ENCODE assay signal across 4 worm cellular contexts in genomic region chrIV:14224912-14225311, ce11.
TF ChIP-seq lines count a peak whose summit lies in the region.

No protein-coding gene starts in this region.

TF ChIP-seq in whole organism, L2 larva, 48 proteins besides CTCF, POLR2A, EP300 and RAD21:
- no peak for TF ChIP-seq lsy-2 (tag; optimal IDR thresholded peaks at IDR 0.05; lab: Kevin White, UChicago)
- TF ChIP-seq ztf-1 (GFP tag; conservative IDR thresholded peaks at IDR 0.05; lab: Robert Waterston, UW): no peak
- TF ChIP-seq lin-13 (GFP tag; optimal IDR thresholded peaks at IDR 0.05; lab: Kevin White, UChicago): peak; percentile 28
- peak; percentile 43 for TF ChIP-seq unc-55 (GFP tag; optimal IDR thresholded peaks at IDR 0.05; lab: Kevin White, UChicago)
- TF ChIP-seq gmeb-1 (tag; optimal IDR thresholded peaks at IDR 0.05; lab: Kevin White, UChicago): peak; percentile 21
- no peak for TF ChIP-seq ceh-82 (tag; optimal IDR thresholded peaks at IDR 0.05; lab: Kevin White, UChicago)
- peak; percentile 23 for TF ChIP-seq F13H6.1 (tag; optimal IDR thresholded peaks at IDR 0.05; lab: Kevin White, UChicago)
- TF ChIP-seq sma-3 (GFP tag; optimal IDR thresholded peaks at IDR 0.05; lab: Kevin White, UChicago): peak; percentile 43
- TF ChIP-seq nhr-129 (tag; optimal IDR thresholded peaks at IDR 0.05; lab: Kevin White, UChicago): peak; percentile 85
- peak; percentile 24 for TF ChIP-seq snpc-4 (tag; optimal IDR thresholded peaks at IDR 0.05; lab: Kevin White, UChicago)
- TF ChIP-seq elt-3 (tag; optimal IDR thresholded peaks at IDR 0.05; lab: Kevin White, UChicago): no peak
- TF ChIP-seq crh-2 (tag; optimal IDR thresholded peaks at IDR 0.05; lab: Kevin White, UChicago): peak; percentile 24
- peak; percentile 2 for TF ChIP-seq lin-11 (tag; optimal IDR thresholded peaks at IDR 0.05; lab: Kevin White, UChicago)
- TF ChIP-seq sma-9 (GFP tag; optimal IDR thresholded peaks at IDR 0.05; lab: Kevin White, UChicago): peak; percentile 32
- no peak for TF ChIP-seq sma-9 (tag; optimal IDR thresholded peaks at IDR 0.05; lab: Kevin White, UChicago)

TF ChIP-seq in whole organism, L4 larva, 104 proteins besides CTCF, POLR2A, EP300 and RAD21 (continues in another document):
- TF ChIP-seq saeg-2 (GFP tag; IDR thresholded peaks at IDR 0.05; lab: Robert Waterston, UW) (no peak), ceh-82 (tag; optimal IDR thresholded peaks at IDR 0.05; lab: Kevin White, UChicago) (no peak), ceh-44 (GFP tag; IDR thresholded peaks at IDR 0.05; lab: Robert Waterston, UW) (peak; percentile 84), hlh-11 (tag; optimal IDR thresholded peaks at IDR 0.05; lab: Kevin White, UChicago) (no peak), ctbp-1 (GFP tag; IDR thresholded peaks at IDR 0.05; lab: Robert Waterston, UW) (no peak; the same call in 1 of the 2 replicates), arid-1 (GFP tag; conservative IDR thresholded peaks at IDR 0.05; lab: Robert Waterston, UW) (peak; percentile 91), unc-39 (tag; optimal IDR thresholded peaks at IDR 0.05; lab: Kevin White, UChicago) (no peak), F10B5.3 (tag; optimal IDR thresholded peaks at IDR 0.05; lab: Kevin White, UChicago) (no peak), T26A8.4 (GFP tag; IDR thresholded peaks at IDR 0.05; lab: Robert Waterston, UW) (no peak), nhr-102 (tag; optimal IDR thresholded peaks at IDR 0.05; lab: Kevin White, UChicago) (peak; percentile 60), nhr-6 (tag; optimal IDR thresholded peaks at IDR 0.05; lab: Kevin White, UChicago) (no peak), lin-38 (GFP tag; IDR thresholded peaks at IDR 0.05; lab: Robert Waterston, UW) (peak; percentile 76), Y75B8A.6 (GFP tag; IDR thresholded peaks at IDR 0.05; lab: Robert Waterston, UW) (peak; percentile 83; the same call in 1 of the 2 replicates), nhr-41 (GFP tag; IDR thresholded peaks at IDR 0.05; lab: Robert Waterston, UW) (peak; percentile 69; the same call in 1 of the 2 replicates), nhr-25 (tag; optimal IDR thresholded peaks at IDR 0.05; lab: Kevin White, UChicago; ENCODE audit: borderline replicate concordance, insufficient read depth) (no peak), nhr-42 (GFP tag; IDR thresholded peaks at IDR 0.05; lab: Robert Waterston, UW) (peak; percentile 59; the same call in 1 of the 2 replicates), ceh-28 (tag; optimal IDR thresholded peaks at IDR 0.05; lab: Kevin White, UChicago) (no peak), zip-11 (GFP tag; IDR thresholded peaks at IDR 0.05; lab: Robert Waterston, UW) (no peak), jun-1 (tag; optimal IDR thresholded peaks at IDR 0.05; lab: Kevin White, UChicago) (no peak), spr-3 (GFP tag; optimal IDR thresholded peaks at IDR 0.05; lab: Kevin White, UChicago) (no peak), snpc-1.2 (GFP tag; IDR thresholded peaks at IDR 0.05; lab: Robert Waterston, UW) (peak; percentile 100), aly-2 (tag; optimal IDR thresholded peaks at IDR 0.05; lab: Kevin White, UChicago) (no peak), zag-1 (tag; optimal IDR thresholded peaks at IDR 0.05; lab: Kevin White, UChicago) (no peak), daf-12 (tag; optimal IDR thresholded peaks at IDR 0.05; lab: Kevin White, UChicago) (no peak), cey-2 (tag; optimal IDR thresholded peaks at IDR 0.05; lab: Kevin White, UChicago; ENCODE audit: borderline replicate concordance, insufficient read depth) (no peak), Y5F2A.4 (GFP tag; optimal IDR thresholded peaks at IDR 0.05; lab: Kevin White, UChicago) (peak; percentile 11)

TF ChIP-seq in whole organism, late embryonic, 69 proteins besides CTCF, POLR2A, EP300 and RAD21:
- TF ChIP-seq pqm-1 (tag; optimal IDR thresholded peaks at IDR 0.05; lab: Kevin White, UChicago): no peak
- TF ChIP-seq ceh-24 (tag; optimal IDR thresholded peaks at IDR 0.05; lab: Kevin White, UChicago): no peak
- peak; percentile 36 for TF ChIP-seq gmeb-2 (tag; optimal IDR thresholded peaks at IDR 0.05; lab: Kevin White, UChicago)
- TF ChIP-seq zip-5 (tag; optimal IDR thresholded peaks at IDR 0.05; lab: Kevin White, UChicago): no peak
- TF ChIP-seq elt-2 (tag; optimal IDR thresholded peaks at IDR 0.05; lab: Kevin White, UChicago): peak; percentile 0
- peak; percentile 4 for TF ChIP-seq nfya-1 (tag; optimal IDR thresholded peaks at IDR 0.05; lab: Kevin White, UChicago)
- peak; percentile 15 for TF ChIP-seq hlh-15 (tag; optimal IDR thresholded peaks at IDR 0.05; lab: Kevin White, UChicago)
- peak; percentile 23 for TF ChIP-seq tbx-2 (tag; optimal IDR thresholded peaks at IDR 0.05; lab: Kevin White, UChicago)
- peak; percentile 3 for TF ChIP-seq syd-9 (tag; optimal IDR thresholded peaks at IDR 0.05; lab: Kevin White, UChicago)
- TF ChIP-seq K09A11.1 (tag; optimal IDR thresholded peaks at IDR 0.05; lab: Kevin White, UChicago; ENCODE audit: insufficient read depth): peak; percentile 30
- TF ChIP-seq nhr-232 (tag; optimal IDR thresholded peaks at IDR 0.05; lab: Kevin White, UChicago): peak; percentile 11
- TF ChIP-seq che-1 (tag; optimal IDR thresholded peaks at IDR 0.05; lab: Kevin White, UChicago): peak; percentile 17
- no peak for TF ChIP-seq C08G9.2 (tag; optimal IDR thresholded peaks at IDR 0.05; lab: Kevin White, UChicago)
- TF ChIP-seq T23F11.4 (GFP tag; optimal IDR thresholded peaks at IDR 0.05; lab: Kevin White, UChicago): no peak
- no peak for TF ChIP-seq sdc-2 (tag; optimal IDR thresholded peaks at IDR 0.05; lab: Kevin White, UChicago)
- TF ChIP-seq ceh-34 (tag; optimal IDR thresholded peaks at IDR 0.05; lab: Kevin White, UChicago): no peak
- no peak for TF ChIP-seq sox-2 (GFP tag; IDR thresholded peaks at IDR 0.05; lab: Robert Waterston, UW)
- TF ChIP-seq lim-6 (tag; optimal IDR thresholded peaks at IDR 0.05; lab: Kevin White, UChicago): no peak
- 0 out of 2 replicates have a peak, but pooled peaks have one; percentile 21 for TF ChIP-seq ceh-45 (GFP tag; IDR thresholded peaks at IDR 0.05; lab: Robert Waterston, UW)
- peak; percentile 2 for TF ChIP-seq hlh-13 (GFP tag; optimal IDR thresholded peaks at IDR 0.05; lab: Kevin White, UChicago)
- TF ChIP-seq C38D4.7 (GFP tag; optimal IDR thresholded peaks at IDR 0.05; lab: Kevin White, UChicago): peak; percentile 1

TF ChIP-seq in whole organism, mixed stage, embryonic, 35 proteins besides CTCF, POLR2A, EP300 and RAD21:
- TF ChIP-seq sptf-1 (tag; optimal IDR thresholded peaks at IDR 0.05; lab: Kevin White, UChicago) (no peak), M03D4.4 (tag; optimal IDR thresholded peaks at IDR 0.05; lab: Kevin White, UChicago) (no peak), ceh-43 (GFP tag; optimal IDR thresholded peaks at IDR 0.05; lab: Kevin White, UChicago) (no peak), pha-4 (tag; optimal IDR thresholded peaks at IDR 0.05; lab: Kevin White, UChicago) (no peak), bed-3 (GFP tag; optimal IDR thresholded peaks at IDR 0.05; lab: Kevin White, UChicago) (no peak), ztf-11 (tag; optimal IDR thresholded peaks at IDR 0.05; lab: Kevin White, UChicago) (no peak), lin-32 (GFP tag; optimal IDR thresholded peaks at IDR 0.05; lab: Kevin White, UChicago) (peak; percentile 11), mep-1 (tag; optimal IDR thresholded peaks at IDR 0.05; lab: Kevin White, UChicago) (no peak), ceh-39 (tag; optimal IDR thresholded peaks at IDR 0.05; lab: Kevin White, UChicago) (no peak), ceh-83 (GFP tag; optimal IDR thresholded peaks at IDR 0.05; lab: Kevin White, UChicago) (peak; percentile 62)
